Fruit fly (Drosophila melanogaster) whole organism, wandering third instar larva: ENCODE results near the gene CG3719.
A peak's percentile ranks its signal among the peaks of the same experiment; 100 is the strongest.

ENCODE experiments used
- CG32264 ChIP-seq: fragments of 200-800 bp; sonication (Bioruptor generic); optimal IDR thresholded peaks from 2 replicates; lab custom pipeline; 2016; ENCODE audit warnings: missing biosample characterization, missing genetic modification characterization
- CG9705 ChIP-seq: fragments of 200-800 bp; sonication (Bioruptor generic); optimal IDR thresholded peaks from 2 replicates; lab custom pipeline; 2018; ENCODE audit warnings: missing biosample characterization, mild to moderate bottlenecking, missing genetic modification characterization
- CrebA ChIP-seq: fragments of 200-800 bp; sonication (Bioruptor generic); optimal IDR thresholded peaks from 2 replicates; lab custom pipeline; 2016; ENCODE audit warnings: missing biosample characterization, mild to moderate bottlenecking, missing genetic modification characterization, borderline replicate concordance
- Dfd ChIP-seq: fragments of >200 bp; optimal IDR thresholded peaks from 2 replicates; lab custom pipeline; 2017; ENCODE audit warnings: missing biosample characterization, missing genetic modification characterization
- Dif ChIP-seq: fragments of 200-275, 200-300 bp; sonication (Bioruptor generic); optimal IDR thresholded peaks from 2 replicates; lab custom pipeline; 2018; ENCODE audit warnings: missing biosample characterization, missing genetic modification characterization; ENCODE audit not compliant: partially characterized antibody
- GATAd ChIP-seq: sonication (Bioruptor generic); optimal IDR thresholded peaks from 2 replicates; lab custom pipeline; 2016; ENCODE audit warnings: missing biosample characterization, missing genetic modification characterization
- HLH106 ChIP-seq: fragments of 200-800 bp; optimal IDR thresholded peaks from 3 replicates; lab custom pipeline; 2019; ENCODE audit warnings: missing biosample characterization, mild to moderate bottlenecking, missing genetic modification characterization, moderate library complexity
- Hnf4 ChIP-seq: fragments of 200-800 bp; sonication (Bioruptor generic); optimal IDR thresholded peaks from 2 replicates; lab custom pipeline; 2016; ENCODE audit warnings: missing biosample characterization, mild to moderate bottlenecking, missing genetic modification characterization
- Hr83 ChIP-seq: fragments of 200-300 bp; sonication (Bioruptor generic); optimal IDR thresholded peaks from 2 replicates; lab custom pipeline; 2016; ENCODE audit warnings: missing biosample characterization, mild to moderate bottlenecking, missing genetic modification characterization, moderate library complexity; ENCODE audit not compliant: poor library complexity, severe bottlenecking
- Jra ChIP-seq: sonication (Bioruptor generic); optimal IDR thresholded peaks from 2 replicates; lab custom pipeline; 2016; ENCODE audit warnings: missing biosample characterization, missing genetic modification characterization
- Myc ChIP-seq: fragments of >200 bp; optimal IDR thresholded peaks from 2 replicates; lab custom pipeline; 2017
- N ChIP-seq: fragments of >200 bp; optimal IDR thresholded peaks from 2 replicates; lab custom pipeline; 2018; ENCODE audit warnings: missing biosample characterization, missing external identifiers, missing genetic modification characterization
- OdsH ChIP-seq: fragments of 200-800 bp; sonication (Bioruptor generic); optimal IDR thresholded peaks from 2 replicates; lab custom pipeline; 2016; ENCODE audit warnings: missing biosample characterization, mild to moderate bottlenecking, missing genetic modification characterization
- Rel ChIP-seq, 2 experiments: fragments of 200-800 bp; sonication (Bioruptor generic) in 1 of 2; optimal IDR thresholded peaks; 2 replicates in 1 of 2; 3 replicates in 1 of 2; lab custom pipeline; 2016 to 2019; ENCODE audit warnings: mild to moderate bottlenecking in 2 of 2, missing biosample characterization in 2 of 2, missing genetic modification characterization in 2 of 2, moderate library complexity in 1 of 2
- Sp1 ChIP-seq: fragments of 200-800 bp; sonication (Bioruptor generic); optimal IDR thresholded peaks from 3 replicates; lab custom pipeline; 2019; ENCODE audit warnings: missing biosample characterization, mild to moderate bottlenecking, missing genetic modification characterization, moderate library complexity
- br ChIP-seq: fragments of 200-800 bp; sonication (Bioruptor generic); optimal IDR thresholded peaks from 2 replicates; lab custom pipeline; 2016; ENCODE audit warnings: missing biosample characterization, missing genetic modification characterization
- brk ChIP-seq: fragments of 200-800 bp; sonication (Bioruptor generic); optimal IDR thresholded peaks from 2 replicates; lab custom pipeline; 2016; ENCODE audit warnings: missing biosample characterization, mild to moderate bottlenecking, missing genetic modification characterization
- dl ChIP-seq, 2 experiments: fragments of 175-275, 200-275 bp in 1 of 2; fragments of 200-275 bp in 1 of 2; sonication (Bioruptor generic); optimal IDR thresholded peaks; lab custom pipeline; 2018; ENCODE audit warnings: mild to moderate bottlenecking in 2 of 2, missing biosample characterization in 2 of 2, missing genetic modification characterization in 2 of 2, moderate library complexity in 2 of 2; ENCODE audit not compliant: partially characterized antibody in 2 of 2, insufficient read depth in 1 of 2
- dmrt93B ChIP-seq: fragments of 200-800 bp; sonication (Bioruptor generic); optimal IDR thresholded peaks from 2 replicates; lab custom pipeline; 2018; ENCODE audit warnings: missing biosample characterization, mild to moderate bottlenecking, missing genetic modification characterization
- ey ChIP-seq: fragments of 200-800 bp; sonication (Bioruptor generic); optimal IDR thresholded peaks from 2 replicates; lab custom pipeline; 2016; ENCODE audit warnings: missing biosample characterization, missing genetic modification characterization
- foxo ChIP-seq, 2 experiments: fragments of 200-800 bp; sonication (Bioruptor generic); optimal IDR thresholded peaks; 2 replicates in 1 of 2; 3 replicates in 1 of 2; lab custom pipeline; 2016 to 2017; ENCODE audit warnings: missing biosample characterization in 2 of 2, missing genetic modification characterization in 2 of 2
- fru ChIP-seq: fragments of 200-800 bp; sonication (Bioruptor generic); optimal IDR thresholded peaks from 3 replicates; lab custom pipeline; 2016; ENCODE audit warnings: missing biosample characterization, mild to moderate bottlenecking, missing genetic modification characterization
- h ChIP-seq: fragments of 200-800 bp; sonication (Bioruptor generic); optimal IDR thresholded peaks from 3 replicates; lab custom pipeline; 2016; ENCODE audit warnings: missing biosample characterization, mild to moderate bottlenecking, missing genetic modification characterization
- jim ChIP-seq: fragments of 175-275, 200-325 bp; sonication (Bioruptor generic); optimal IDR thresholded peaks from 2 replicates; lab custom pipeline; 2016; ENCODE audit warnings: missing biosample characterization, mild to moderate bottlenecking, missing genetic modification characterization
- rgr ChIP-seq: fragments of 200-800 bp; sonication (Bioruptor generic); optimal IDR thresholded peaks from 3 replicates; lab custom pipeline; 2016; ENCODE audit warnings: missing biosample characterization, mild to moderate bottlenecking, missing genetic modification characterization
- sage ChIP-seq: fragments of 200-800 bp; sonication (Bioruptor generic); optimal IDR thresholded peaks from 2 replicates; lab custom pipeline; 2016; ENCODE audit warnings: missing biosample characterization, mild to moderate bottlenecking, missing genetic modification characterization
- sv ChIP-seq: fragments of 200-800 bp; sonication (Bioruptor generic); optimal IDR thresholded peaks from 3 replicates; lab custom pipeline; 2016; ENCODE audit warnings: missing biosample characterization, missing genetic modification characterization
- tai ChIP-seq: sonication (Bioruptor generic); optimal IDR thresholded peaks from 2 replicates; lab custom pipeline; 2016; ENCODE audit warnings: missing biosample characterization, missing genetic modification characterization
- usp ChIP-seq: fragments of >200 bp; optimal IDR thresholded peaks from 2 replicates; lab custom pipeline; 2017; ENCODE audit warnings: missing biosample characterization, missing genetic modification characterization
- woc ChIP-seq: sonication (Bioruptor generic); optimal IDR thresholded peaks from 2 replicates; lab custom pipeline; 2016; ENCODE audit warnings: missing biosample characterization, mild to moderate bottlenecking, missing genetic modification characterization

The CG3719 gene

dm6 chrX:1397649-1398454 is 17.6 kb upstream of the CG3719 start:
- TF ChIP-seq woc (GFP tag; lab: Kevin White, UChicago) (no peak), Rel (GFP tag; optimal IDR thresholded peaks at IDR 0.05; lab: Kevin White, UChicago) (no peak), Rel (tag; optimal IDR thresholded peaks at IDR 0.05; lab: Kevin White, UChicago) (peak; percentile 39), Dif (peak; percentile 26)

- TF ChIP-seq h (GFP tag; lab: Kevin White, UChicago) (peak; percentile 45), sv (no peak), rgr (GFP tag; lab: Kevin White, UChicago) (peak; percentile 50), br (GFP tag; lab: Kevin White, UChicago) (peak; percentile 34), CrebA (GFP tag; lab: Kevin White, UChicago) (no peak), Dfd (GFP tag; lab: Kevin White, UChicago) (no peak), tai (GFP tag; lab: Kevin White, UChicago) (no peak), HLH106 (tag; lab: Kevin White, UChicago) (peak; percentile 15), Sp1 (GFP tag; lab: Kevin White, UChicago) (peak; percentile 25), Jra (peak; percentile 80), Hnf4 (GFP tag; lab: Kevin White, UChicago) (no peak), dl (GFP tag; optimal IDR thresholded peaks at IDR 0.05; lab: Kevin White, UChicago; ENCODE audit: insufficient read depth in 1 of 2, partially characterized antibody in 2 of 2) (no peak), Rel (GFP tag; optimal IDR thresholded peaks at IDR 0.05; lab: Kevin White, UChicago) (no peak), Rel (tag; optimal IDR thresholded peaks at IDR 0.05; lab: Kevin White, UChicago) (peak; percentile 48), foxo (GFP tag; optimal IDR thresholded peaks at IDR 0.05; lab: Kevin White, UChicago) (peak in 1 of 2 experiments; percentile 47), fru (GFP tag; lab: Kevin White, UChicago) (peak; percentile 22)
- TF ChIP-seq, all 38 proteins: peak for 9
These were observed 12.6 kb upstream of the CG3719 start, which contains the start of gene Rilpl for dm6 chrX:1392875-1393274. Rilpl (plus strand) TSS chrX:1393054.

dm6 chrX:1388148-1388703 is 7.9 kb upstream of the CG3719 start:
- TF ChIP-seq sv (no peak), CG32264 (GFP tag; lab: Kevin White, UChicago) (no peak), fru (GFP tag; lab: Kevin White, UChicago) (no peak), CrebA (GFP tag; lab: Kevin White, UChicago) (no peak), dl (GFP tag; optimal IDR thresholded peaks at IDR 0.05; lab: Kevin White, UChicago; ENCODE audit: insufficient read depth in 1 of 2, partially characterized antibody in 2 of 2) (peak in 1 of 2 experiments; percentile 25)

- TF ChIP-seq dmrt93B (no peak), h (GFP tag; lab: Kevin White, UChicago) (peak; percentile 50), Rel (GFP tag; optimal IDR thresholded peaks at IDR 0.05; lab: Kevin White, UChicago) (no peak), Rel (tag; optimal IDR thresholded peaks at IDR 0.05; lab: Kevin White, UChicago) (peak; percentile 81)
These were observed 7.0 kb upstream of the CG3719 start for dm6 chrX:1387149-1387752.

dm6 chrX:1384232-1384631 is 4.0 kb upstream of the CG3719 start:
- TF ChIP-seq br (GFP tag; lab: Kevin White, UChicago) (no peak), dmrt93B (no peak), usp (GFP tag; lab: Kevin White, UChicago) (no peak), jim (GFP tag; lab: Kevin White, UChicago) (no peak), brk (GFP tag; lab: Kevin White, UChicago) (no peak), fru (GFP tag; lab: Kevin White, UChicago) (no peak), Jra (no peak), Hr83 (GFP tag; lab: Kevin White, UChicago) (no peak), sage (GFP tag; lab: Kevin White, UChicago) (no peak), foxo (GFP tag; optimal IDR thresholded peaks at IDR 0.05; lab: Kevin White, UChicago) (no peak), Myc (lab: Kevin White, UChicago) (no peak), HLH106 (tag; lab: Kevin White, UChicago) (no peak), GATAd (GFP tag; lab: Kevin White, UChicago) (no peak), N (GFP tag; lab: Kevin White, UChicago) (no peak), CG9705 (GFP tag; lab: Kevin White, UChicago) (no peak), OdsH (GFP tag; lab: Kevin White, UChicago) (no peak), sv (no peak), ey (GFP tag; lab: Kevin White, UChicago) (no peak), Rel (GFP tag; optimal IDR thresholded peaks at IDR 0.05; lab: Kevin White, UChicago) (no peak), Rel (tag; optimal IDR thresholded peaks at IDR 0.05; lab: Kevin White, UChicago) (no peak)
